Fruit fly (Drosophila melanogaster) whole organism, embryonic: ENCODE data around the gene Dmtn.

Source experiments
- Adf1 ChIP-seq: fragments of 200-800 bp; sonication (Bioruptor generic); IDR thresholded peaks from 2 replicates; pipeline ENCODE4 v1.3.6; 2022; ENCODE audit warnings: missing biosample characterization, missing genetic modification characterization
- Asciz ChIP-seq: fragments of 200-800 bp; sonication (Bioruptor generic); optimal IDR thresholded peaks from 2 replicates; lab custom pipeline; 2017; ENCODE audit warnings: missing biosample characterization, mild to moderate bottlenecking, missing genetic modification characterization, missing genetic modification reagents
- Atf-2 ChIP-seq: fragments of 200-800 bp; sonication (Bioruptor generic); optimal IDR thresholded peaks from 2 replicates; lab custom pipeline; 2016; ENCODE audit warnings: missing biosample characterization, missing genetic modification characterization
- Atf3 ChIP-seq: fragments of 200-800 bp; sonication (Bioruptor generic); optimal IDR thresholded peaks from 3 replicates; lab custom pipeline; 2016; ENCODE audit warnings: missing biosample characterization, missing genetic modification characterization
- Blimp-1 ChIP-seq: fragments of 200-800 bp; sonication (Bioruptor generic); optimal IDR thresholded peaks from 3 replicates; lab custom pipeline; 2018; ENCODE audit warnings: missing biosample characterization, missing genetic modification characterization, mild to moderate bottlenecking, moderate library complexity, missing genetic modification reagents
- CG10267 ChIP-seq: fragments of 200-800 bp; sonication (Bioruptor generic); optimal IDR thresholded peaks from 2 replicates; lab custom pipeline; 2018; ENCODE audit warnings: missing biosample characterization, mild to moderate bottlenecking, missing genetic modification characterization, moderate library complexity
- CG10654 ChIP-seq: fragments of 200-800 bp; sonication (Bioruptor generic); optimal IDR thresholded peaks from 2 replicates; lab custom pipeline; 2016; ENCODE audit warnings: missing biosample characterization, missing genetic modification characterization
- CG10959 ChIP-seq: fragments of 200-800 bp; sonication (Bioruptor generic); IDR thresholded peaks from 2 replicates; pipeline ENCODE4 v1.3.6; 2022; ENCODE audit warnings: missing biosample characterization, missing genetic modification characterization
- CG14667 ChIP-seq: fragments of 200-800 bp; sonication (Bioruptor generic); IDR thresholded peaks from 2 replicates; pipeline ENCODE4 v1.3.6; 2022; ENCODE audit warnings: missing biosample characterization, missing genetic modification characterization
- CG15514 ChIP-seq: fragments of 200-800 bp; sonication (Bioruptor generic); optimal IDR thresholded peaks from 3 replicates; lab custom pipeline; 2017; ENCODE audit warnings: missing biosample characterization, missing genetic modification characterization, mild to moderate bottlenecking, moderate library complexity, missing genetic modification reagents
- CG18476 ChIP-seq: fragments of 200-800 bp; sonication (Bioruptor generic); optimal IDR thresholded peaks from 2 replicates; lab custom pipeline; 2016; ENCODE audit warnings: missing biosample characterization, mild to moderate bottlenecking, missing genetic modification characterization
- CG2120 ChIP-seq: fragments of 200-800 bp; sonication (Bioruptor generic); optimal IDR thresholded peaks from 3 replicates; lab custom pipeline; 2016; ENCODE audit warnings: missing biosample characterization, missing genetic modification characterization
- CG2202 ChIP-seq: fragments of 200-800 bp; sonication (Bioruptor generic); optimal IDR thresholded peaks from 2 replicates; lab custom pipeline; 2018; ENCODE audit warnings: missing biosample characterization, mild to moderate bottlenecking, missing genetic modification characterization
- CG7745 ChIP-seq: fragments of 200-800 bp; sonication (Bioruptor generic); optimal IDR thresholded peaks from 2 replicates; lab custom pipeline; 2018; ENCODE audit warnings: missing biosample characterization, mild to moderate bottlenecking, missing genetic modification characterization, moderate library complexity
- CG8944 ChIP-seq: fragments of 200-800 bp; sonication (Bioruptor generic); optimal IDR thresholded peaks from 3 replicates; lab custom pipeline; 2016; ENCODE audit warnings: missing biosample characterization, missing genetic modification characterization
- CTCF ChIP-seq: fragments of 200-800 bp; sonication (Bioruptor generic); optimal IDR thresholded peaks from 2 replicates; lab custom pipeline; 2017; ENCODE audit warnings: missing biosample characterization, mild to moderate bottlenecking, missing genetic modification characterization, moderate library complexity
- D19A ChIP-seq: fragments of 200-800 bp; optimal IDR thresholded peaks from 3 replicates; lab custom pipeline; 2019; ENCODE audit warnings: missing biosample characterization, mild to moderate bottlenecking, missing genetic modification characterization, moderate library complexity
- Dip3 ChIP-seq: fragments of 200-800 bp; sonication (Bioruptor generic); optimal IDR thresholded peaks from 3 replicates; lab custom pipeline; 2016; ENCODE audit warnings: missing biosample characterization, missing genetic modification characterization
- E2f1 ChIP-seq: fragments of 200-800 bp; sonication (Bioruptor generic); IDR thresholded peaks from 2 replicates; pipeline ENCODE4 v1.3.6; 2022; ENCODE audit warnings: missing biosample characterization, missing genetic modification characterization
- Hsf ChIP-seq: fragments of 200-800 bp; sonication (Bioruptor generic); optimal IDR thresholded peaks from 3 replicates; lab custom pipeline; 2016; ENCODE audit warnings: missing biosample characterization, missing genetic modification characterization
- MTF-1 ChIP-seq: fragments of 200-800 bp; sonication (Bioruptor generic); optimal IDR thresholded peaks from 2 replicates; lab custom pipeline; 2018; ENCODE audit warnings: missing biosample characterization, mild to moderate bottlenecking, missing genetic modification characterization, borderline replicate concordance
- Meics ChIP-seq: fragments of 200-800 bp; sonication (Bioruptor generic); optimal IDR thresholded peaks from 2 replicates; lab custom pipeline; 2017; ENCODE audit warnings: missing biosample characterization, mild to moderate bottlenecking, missing genetic modification characterization
- Mes4 ChIP-seq: fragments of 200-800 bp; sonication (Bioruptor generic); optimal IDR thresholded peaks from 2 replicates; lab custom pipeline; 2016; ENCODE audit warnings: missing biosample characterization, missing genetic modification characterization
- Nf-YC ChIP-seq: fragments of 200-800 bp; optimal IDR thresholded peaks from 3 replicates; lab custom pipeline; 2019; ENCODE audit warnings: missing biosample characterization, mild to moderate bottlenecking, missing genetic modification characterization, moderate library complexity
- Ravus ChIP-seq: fragments of 200-800 bp; sonication (Bioruptor generic); IDR thresholded peaks from 2 replicates; pipeline ENCODE4 v1.3.6; 2022; ENCODE audit warnings: missing biosample characterization, missing genetic modification characterization
- Xbp1 ChIP-seq: fragments of 200-800 bp; sonication (Bioruptor generic); optimal IDR thresholded peaks from 3 replicates; lab custom pipeline; 2016; ENCODE audit warnings: missing biosample characterization, mild to moderate bottlenecking, missing genetic modification characterization
- amos ChIP-seq: fragments of 200-800 bp; sonication (Bioruptor generic); IDR thresholded peaks from 2 replicates; pipeline ENCODE4 v1.3.6; 2022; ENCODE audit warnings: missing biosample characterization, missing genetic modification characterization; ENCODE audit not compliant: partially characterized antibody
- br ChIP-seq: fragments of >200 bp; optimal IDR thresholded peaks from 2 replicates; lab custom pipeline; 2017
- cg ChIP-seq: fragments of 200-800 bp; sonication (Bioruptor generic); optimal IDR thresholded peaks from 3 replicates; lab custom pipeline; 2019; ENCODE audit warnings: missing biosample characterization, mild to moderate bottlenecking, missing genetic modification characterization, moderate library complexity
- chm ChIP-seq: fragments of 200-800 bp; sonication (Bioruptor generic); IDR thresholded peaks from 2 replicates; pipeline ENCODE4 v1.3.6; 2022; ENCODE audit warnings: missing biosample characterization, missing genetic modification characterization
- crc ChIP-seq: fragments of 200-800 bp; sonication (Bioruptor generic); optimal IDR thresholded peaks from 2 replicates; lab custom pipeline; 2016; ENCODE audit warnings: missing biosample characterization, missing genetic modification characterization
- eyg ChIP-seq: fragments of 200-800 bp; sonication (Bioruptor generic); optimal IDR thresholded peaks from 3 replicates; lab custom pipeline; 2016; ENCODE audit warnings: missing biosample characterization, missing genetic modification characterization
- fru ChIP-seq: fragments of >200 bp; optimal IDR thresholded peaks from 2 replicates; lab custom pipeline; 2017
- gsb ChIP-seq: fragments of 200-800 bp; sonication (Bioruptor generic); IDR thresholded peaks from 2 replicates; pipeline ENCODE4 v1.3.6; 2022; ENCODE audit warnings: missing biosample characterization, missing genetic modification characterization
- ham ChIP-seq: fragments of 200-800 bp; sonication (Bioruptor generic); IDR thresholded peaks from 2 replicates; pipeline ENCODE4 v1.3.6; 2022; ENCODE audit warnings: missing biosample characterization, missing genetic modification characterization
- jing ChIP-seq: fragments of 200-800 bp; sonication (Bioruptor generic); optimal IDR thresholded peaks from 2 replicates; lab custom pipeline; 2018; ENCODE audit warnings: missing biosample characterization, mild to moderate bottlenecking, missing genetic modification characterization
- knrl ChIP-seq: fragments of 200-800 bp; sonication (Bioruptor generic); IDR thresholded peaks from 3 replicates; pipeline ENCODE4 v1.3.6; 2022; ENCODE audit warnings: missing biosample characterization, missing genetic modification characterization; ENCODE audit not compliant: partially characterized antibody
- nom ChIP-seq: fragments of 200-800 bp; sonication (Bioruptor generic); optimal IDR thresholded peaks from 2 replicates; lab custom pipeline; 2017; ENCODE audit warnings: missing biosample characterization, missing genetic modification characterization, mild to moderate bottlenecking, moderate library complexity, missing genetic modification reagents
- odd ChIP-seq: fragments of 200-800 bp; sonication (Bioruptor generic); optimal IDR thresholded peaks from 2 replicates; lab custom pipeline; 2017; ENCODE audit warnings: missing biosample characterization, mild to moderate bottlenecking, missing genetic modification characterization
- onecut ChIP-seq: fragments of 200-800 bp; sonication (Bioruptor generic); IDR thresholded peaks from 2 replicates; pipeline ENCODE4 v1.3.6; 2022; ENCODE audit warnings: missing biosample characterization, missing genetic modification characterization
- otp ChIP-seq: fragments of 200-800 bp; sonication (Bioruptor generic); IDR thresholded peaks from 3 replicates; pipeline ENCODE4, ENCODE4 v1.3.6; 2022; ENCODE audit warnings: missing biosample characterization, missing genetic modification characterization
- pfk ChIP-seq: fragments of 200-800 bp; sonication (Bioruptor generic); optimal IDR thresholded peaks from 2 replicates; lab custom pipeline; 2018; ENCODE audit warnings: missing biosample characterization, mild to moderate bottlenecking, missing genetic modification characterization, moderate library complexity
- pita ChIP-seq: fragments of 200-800 bp; sonication (Bioruptor generic); optimal IDR thresholded peaks from 2 replicates; lab custom pipeline; 2017; ENCODE audit warnings: missing biosample characterization, mild to moderate bottlenecking, missing genetic modification characterization
- prd ChIP-seq, 3 experiments: fragments of >200 bp in 2 of 3; fragments of 200-800 bp in 1 of 3; sonication (Bioruptor generic) in 1 of 3; optimal IDR thresholded peaks in 2 of 3; IDR thresholded peaks in 1 of 3; 2 replicates in 2 of 3; 3 replicates in 1 of 3; pipeline versions ENCODE4 v1.3.6 to Lab custom; 2017 to 2022; ENCODE audit warnings: missing biosample characterization in 1 of 3, missing genetic modification characterization in 1 of 3
- run ChIP-seq: fragments of 200-800 bp; sonication (Bioruptor generic); optimal IDR thresholded peaks from 3 replicates; lab custom pipeline; 2018; ENCODE audit warnings: missing biosample characterization, mild to moderate bottlenecking, missing genetic modification characterization
- sisA ChIP-seq: fragments of 200-800 bp; sonication (Bioruptor generic); IDR thresholded peaks from 2 replicates; pipeline ENCODE4 v1.3.6; 2022; ENCODE audit warnings: missing biosample characterization, missing genetic modification characterization
- slou ChIP-seq: fragments of 200-800 bp; sonication (Bioruptor generic); optimal IDR thresholded peaks from 3 replicates; lab custom pipeline; 2016; ENCODE audit warnings: missing biosample characterization, missing genetic modification characterization
- tgo ChIP-seq: fragments of 200-800 bp; sonication (Bioruptor generic); IDR thresholded peaks from 3 replicates; pipeline ENCODE4 v1.3.6; 2022; ENCODE audit warnings: missing biosample characterization, missing genetic modification characterization
- toy ChIP-seq: fragments of 200-800 bp; sonication (Bioruptor generic); IDR thresholded peaks from 2 replicates; pipeline ENCODE4 v1.3.6; 2022; ENCODE audit warnings: missing biosample characterization, missing genetic modification characterization
- yki ChIP-seq: fragments of >200 bp; optimal IDR thresholded peaks from 3 replicates; lab custom pipeline; 2018
- zen2 ChIP-seq: fragments of 200-800 bp; sonication (Bioruptor generic); IDR thresholded peaks from 3 replicates; pipeline ENCODE4 v1.3.6; 2022; ENCODE audit warnings: missing biosample characterization, missing genetic modification characterization; ENCODE audit not compliant: partially characterized antibody

Dmtn gene

DNA sequence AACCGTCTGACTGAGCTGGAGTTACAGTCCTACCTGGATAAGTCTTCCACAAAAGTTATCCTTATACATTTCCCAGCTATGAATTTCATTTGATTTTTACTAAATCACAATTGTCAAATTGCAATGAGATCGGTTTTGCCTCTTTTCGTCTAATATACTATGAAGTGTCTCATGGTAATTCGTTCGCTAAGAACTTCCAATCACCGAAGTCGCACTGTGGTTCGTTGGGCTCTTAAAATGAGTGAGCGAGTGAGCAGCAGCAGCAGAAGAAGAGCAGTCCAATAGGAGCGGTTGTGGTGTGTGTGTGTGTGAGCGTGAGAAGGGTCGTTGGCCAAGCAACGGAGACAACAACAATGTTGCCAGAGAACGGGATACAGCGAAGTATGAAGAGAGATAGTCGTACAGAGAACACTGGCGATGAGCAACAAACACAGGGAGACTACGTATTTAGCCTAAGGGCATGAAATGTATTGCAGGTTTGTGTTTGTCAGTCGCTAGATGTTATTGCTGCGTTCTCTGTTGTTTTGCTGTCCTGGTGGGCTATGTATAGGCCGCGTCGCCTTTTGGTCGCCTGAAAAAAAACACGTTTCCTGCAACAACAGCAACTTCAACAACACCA is 18.4 kb upstream of the Dmtn start (continued):
- peak; percentile 84 for TF ChIP-seq CG15514
- no peak for TF ChIP-seq yki (lab: Kevin White, UChicago)
- TF ChIP-seq pfk (GFP tag; lab: Kevin White, UChicago) = peak; percentile 32
- TF ChIP-seq Asciz = peak; percentile 60
- no peak for TF ChIP-seq knrl (GFP tag; lab: Robert Waterston, UW)
- TF ChIP-seq tgo (GFP tag; lab: Robert Waterston, UW) = peak; percentile 89
- peak; percentile 87 for TF ChIP-seq CG10654 (GFP tag; lab: Kevin White, UChicago)
- TF ChIP-seq CG10959 (GFP tag; lab: Robert Waterston, UW) = peak; percentile 88
- TF ChIP-seq toy (GFP tag; lab: Robert Waterston, UW) = peak; percentile 81
- peak; percentile 83 for TF ChIP-seq onecut (GFP tag; lab: Robert Waterston, UW)
- TF ChIP-seq Adf1 = peak; percentile 65
- peak; percentile 86 for TF ChIP-seq Atf3 (GFP tag; lab: Kevin White, UChicago)
- peak; percentile 26 for TF ChIP-seq CTCF
- peak; percentile 48; the same call in 1 of the 2 replicates for TF ChIP-seq ham
- peak; percentile 73 for TF ChIP-seq gsb (GFP tag; lab: Robert Waterston, UW)
- peak; percentile 90 for TF ChIP-seq CG8944 (GFP tag; lab: Kevin White, UChicago)
- peak; percentile 87 for TF ChIP-seq CG10267 (tag; lab: Kevin White, UChicago)
- peak; percentile 79 for TF ChIP-seq run (tag; lab: Kevin White, UChicago)
- TF ChIP-seq crc (GFP tag; lab: Kevin White, UChicago) = peak; percentile 90
- peak; percentile 74 for TF ChIP-seq Ravus (GFP tag; lab: Robert Waterston, UW)
- TF ChIP-seq otp (GFP tag; lab: Robert Waterston, UW) = peak; percentile 91
- peak; percentile 78 for TF ChIP-seq CG2202 (tag; lab: Kevin White, UChicago)
- TF ChIP-seq cg (GFP tag; lab: Kevin White, UChicago) = peak; percentile 76
- peak; percentile 88 for TF ChIP-seq CG14667 (GFP tag; lab: Robert Waterston, UW)
- TF ChIP-seq amos = no peak
- no peak for TF ChIP-seq fru (lab: Kevin White, UChicago)
- peak; percentile 72 for TF ChIP-seq slou (GFP tag; lab: Kevin White, UChicago)
- TF ChIP-seq E2f1 (GFP tag; lab: Robert Waterston, UW) = peak; percentile 91
- peak; percentile 69 for TF ChIP-seq CG7745 (tag; lab: Kevin White, UChicago)
- peak; percentile 89 for TF ChIP-seq sisA
- peak; percentile 87 for TF ChIP-seq odd (GFP tag; lab: Kevin White, UChicago)
- no peak for TF ChIP-seq pita (GFP tag; lab: Kevin White, UChicago)
- TF ChIP-seq Xbp1 = peak; percentile 94
- TF ChIP-seq jing = peak; percentile 83
- peak; percentile 84 for TF ChIP-seq D19A (tag; lab: Kevin White, UChicago)
- TF ChIP-seq nom (GFP tag; lab: Kevin White, UChicago) = peak; percentile 86
- no peak for TF ChIP-seq zen2
- TF ChIP-seq Nf-YC (tag; lab: Kevin White, UChicago) = peak; percentile 90
- TF ChIP-seq Atf-2 (GFP tag; lab: Kevin White, UChicago) = peak; percentile 89
- peak; percentile 92 for TF ChIP-seq Mes4 (GFP tag; lab: Kevin White, UChicago)
- TF ChIP-seq chm (GFP tag; lab: Robert Waterston, UW) = peak; percentile 93
- TF ChIP-seq br (lab: Kevin White, UChicago) = no peak
- peak; percentile 73 for TF ChIP-seq CG18476 (GFP tag; lab: Kevin White, UChicago)
- TF ChIP-seq Blimp-1 (GFP tag; lab: Kevin White, UChicago) = peak; percentile 86
- peak; percentile 78 for TF ChIP-seq MTF-1 (GFP tag; lab: Kevin White, UChicago)
- no peak for TF ChIP-seq prd (optimal IDR thresholded peaks at IDR 0.05; lab: Kevin White, UChicago)
- TF ChIP-seq prd (GFP tag; IDR thresholded peaks at IDR 0.05; lab: Robert Waterston, UW) = peak; percentile 95
- peak; percentile 93 for TF ChIP-seq Meics (GFP tag; lab: Kevin White, UChicago)
- TF ChIP-seq eyg (GFP tag; lab: Kevin White, UChicago) = peak; percentile 81
- TF ChIP-seq Dip3 = peak; percentile 90
- peak; percentile 93 for TF ChIP-seq Hsf (GFP tag; lab: Kevin White, UChicago)
- TF ChIP-seq CG2120 (GFP tag; lab: Kevin White, UChicago) = peak; percentile 96
